Fruit fly (Drosophila melanogaster): ENCODE results near the gene CG44325.

CG44325 gene

dm6 chrX:9062665-9063064 is 15.6 kb downstream of the CG44325 start (continued):
- TF ChIP-seq btn (GFP tag; optimal IDR thresholded peaks at IDR 0.05): no peak
- TF ChIP-seq Gug (GFP tag; IDR thresholded peaks at IDR 0.05): no peak
- TF ChIP-seq NfI (GFP tag; optimal IDR thresholded peaks at IDR 0.05): no peak
- TF ChIP-seq ci (GFP tag; IDR thresholded peaks at IDR 0.05): peak; percentile 62; the same call in 1 of the 3 replicates
- TF ChIP-seq run (tag; optimal IDR thresholded peaks at IDR 0.05): no peak
- no peak for TF ChIP-seq lilli (GFP tag; optimal IDR thresholded peaks at IDR 0.05)
- no peak for TF ChIP-seq CG4328 (GFP tag; optimal IDR thresholded peaks at IDR 0.05)
- no peak for TF ChIP-seq HLH54F (GFP tag; optimal IDR thresholded peaks at IDR 0.05)
- TF ChIP-seq CG8388 (GFP tag; optimal IDR thresholded peaks at IDR 0.05): no peak
- TF ChIP-seq Ets65A (GFP tag): no peak
- TF ChIP-seq CG13894 (tag; optimal IDR thresholded peaks at IDR 0.05): no peak
- TF ChIP-seq CG1024 (GFP tag; IDR thresholded peaks at IDR 0.05): no peak
- no peak for TF ChIP-seq CG16863 (GFP tag; optimal IDR thresholded peaks at IDR 0.05)
- no peak for TF ChIP-seq CG15479 (GFP tag; optimal IDR thresholded peaks at IDR 0.05)
- peak; percentile 21 for TF ChIP-seq CG13424 (tag; optimal IDR thresholded peaks at IDR 0.05)
- TF ChIP-seq CG16815 (GFP tag; optimal IDR thresholded peaks at IDR 0.05): no peak
- no peak for TF ChIP-seq chif (GFP tag; optimal IDR thresholded peaks at IDR 0.05)
- TF ChIP-seq zfh1 (GFP tag; IDR thresholded peaks at IDR 0.05): 0 out of 3 replicates have a peak, but pooled peaks have one; percentile 18
- no peak for TF ChIP-seq so (GFP tag; IDR thresholded peaks at IDR 0.05)
- TF ChIP-seq CG15696 (tag; optimal IDR thresholded peaks at IDR 0.05): no peak
- TF ChIP-seq Bdp1 (GFP tag; optimal IDR thresholded peaks at IDR 0.05): no peak
- TF ChIP-seq HmgZ (tag; optimal IDR thresholded peaks at IDR 0.05): no peak
- no peak for TF ChIP-seq CG17912 (GFP tag; optimal IDR thresholded peaks at IDR 0.05)
- TF ChIP-seq CG2129 (GFP tag; IDR thresholded peaks at IDR 0.05; ENCODE audit: partially characterized antibody): no peak
- no peak for TF ChIP-seq E2f1 (GFP tag; IDR thresholded peaks at IDR 0.05)
- TF ChIP-seq CG30020 (tag; optimal IDR thresholded peaks at IDR 0.05): no peak
- TF ChIP-seq dm (GFP tag; optimal IDR thresholded peaks at IDR 0.05): no peak
- TF ChIP-seq gcm2 (GFP tag; optimal IDR thresholded peaks at IDR 0.05): no peak
- TF ChIP-seq ttk (GFP tag; IDR thresholded peaks at IDR 0.05): 0 out of 2 replicates have a peak, but pooled peaks have one; percentile 7
- no peak for TF ChIP-seq CG13287 (GFP tag; IDR thresholded peaks at IDR 0.05; ENCODE audit: partially characterized antibody)
- no peak for TF ChIP-seq CG4360 (GFP tag; IDR thresholded peaks at IDR 0.05)
- no peak for TF ChIP-seq CG10959 (GFP tag; IDR thresholded peaks at IDR 0.05)
- no peak for TF ChIP-seq fu2 (GFP tag; optimal IDR thresholded peaks at IDR 0.05)
- no peak for TF ChIP-seq pfk (GFP tag; optimal IDR thresholded peaks at IDR 0.05)
- no peak for TF ChIP-seq CG14667 (GFP tag; IDR thresholded peaks at IDR 0.05)
- TF ChIP-seq croc (GFP tag; conservative IDR thresholded peaks at IDR 0.05): no peak
- TF ChIP-seq wdn (GFP tag; IDR thresholded peaks at IDR 0.05): no peak
- TF ChIP-seq hth (optimal IDR thresholded peaks at IDR 0.05): no peak
- no peak for TF ChIP-seq CG15011 (GFP tag; optimal IDR thresholded peaks at IDR 0.05)
- peak; percentile 7 for TF ChIP-seq CG12769 (tag; optimal IDR thresholded peaks at IDR 0.05)
- TF ChIP-seq fru (optimal IDR thresholded peaks at IDR 0.05): no peak
- no peak for TF ChIP-seq CG31365 (tag; optimal IDR thresholded peaks at IDR 0.05)
- no peak for TF ChIP-seq Tbp (GFP tag; optimal IDR thresholded peaks at IDR 0.05)
- TF ChIP-seq HLH4C (GFP tag; IDR thresholded peaks at IDR 0.05; ENCODE audit: partially characterized antibody): no peak
- no peak for TF ChIP-seq ara (GFP tag; IDR thresholded peaks at IDR 0.05)
- no peak for TF ChIP-seq CG9215 (GFP tag; IDR thresholded peaks at IDR 0.05)
- peak; percentile 48; the same call in 1 of the 2 replicates for TF ChIP-seq Xrp1 (GFP tag; IDR thresholded peaks at IDR 0.05)
- TF ChIP-seq CG15073 (GFP tag; optimal IDR thresholded peaks at IDR 0.05): no peak
- no peak for TF ChIP-seq CG4282 (GFP tag; optimal IDR thresholded peaks at IDR 0.05)
- TF ChIP-seq scrt (GFP tag; optimal IDR thresholded peaks at IDR 0.05): no peak
- TF ChIP-seq sug (tag; optimal IDR thresholded peaks at IDR 0.05): no peak
- no peak for TF ChIP-seq toy (GFP tag; IDR thresholded peaks at IDR 0.05)
- TF ChIP-seq kah (GFP tag; optimal IDR thresholded peaks at IDR 0.05): no peak

Data from whole organism, embryonic.